Worm (Caenorhabditis elegans): ENCODE measurements around the gene C17H12.8.
A peak's percentile ranks its signal among the peaks of the same experiment; 100 is the strongest.

Gene C17H12.8

DNA sequence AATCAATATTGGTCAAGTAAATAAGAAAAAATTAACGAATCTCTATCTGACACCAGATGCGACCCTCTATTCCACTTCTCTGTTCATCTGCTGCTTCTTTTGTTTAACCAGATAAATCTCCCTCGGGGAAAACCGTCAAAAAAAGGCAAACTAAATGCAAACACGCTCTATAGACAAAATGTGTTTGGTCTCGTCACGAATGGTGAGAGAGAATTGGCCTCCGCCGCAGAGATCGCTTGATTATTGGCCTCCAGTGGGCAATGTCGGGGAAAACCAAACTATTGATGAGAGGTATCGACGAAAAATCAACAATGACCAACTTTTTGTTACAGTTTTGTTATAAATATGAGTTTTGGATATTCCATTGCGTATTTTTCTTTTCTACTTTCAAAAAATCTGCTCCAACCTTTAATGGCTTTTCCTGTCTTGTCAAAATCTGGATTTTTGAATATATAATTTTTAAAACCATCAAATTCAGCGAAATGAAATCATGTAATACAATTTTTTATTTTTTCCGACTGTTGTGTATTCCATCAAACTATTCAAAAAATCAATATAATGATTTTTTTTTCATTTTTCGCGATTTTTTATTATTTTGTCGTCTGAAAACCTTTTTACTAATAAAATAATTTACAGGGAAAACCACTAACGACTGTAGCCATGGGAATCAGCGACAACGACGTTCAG, 27.9 kb upstream of the C17H12.8 start, which contains the start of the genes C17H12.2 and vha-8 (continued):
- peak; percentile 73; the same call in 1 of the 2 replicates for TF ChIP-seq nfyb-1 (GFP tag; IDR thresholded peaks at IDR 0.05)
- TF ChIP-seq B0019.2 (GFP tag; conservative IDR thresholded peaks at IDR 0.05), result no peak
- peak; percentile 78 for TF ChIP-seq Y67H2A.10 (GFP tag; conservative IDR thresholded peaks at IDR 0.05)
- peak; percentile 45 for TF ChIP-seq snpc-4 (GFP tag; optimal IDR thresholded peaks at IDR 0.05)
- peak; percentile 29 to 68 (median 56) for TF ChIP-seq snpc-4 (tag; optimal IDR thresholded peaks at IDR 0.05)
- no peak for TF ChIP-seq F37B4.10 (GFP tag; IDR thresholded peaks at IDR 0.05)
- TF ChIP-seq ztf-22 (GFP tag; optimal IDR thresholded peaks at IDR 0.05), result no peak
- TF ChIP-seq sptf-2 (GFP tag; optimal IDR thresholded peaks at IDR 0.05), result no peak
- TF ChIP-seq F57C9.4 (tag; optimal IDR thresholded peaks at IDR 0.05), result no peak
- TF ChIP-seq hmg-20 (GFP tag; IDR thresholded peaks at IDR 0.05), result no peak
- peak; percentile 76; the same call in 1 of the 2 replicates for TF ChIP-seq K11D2.4 (GFP tag; IDR thresholded peaks at IDR 0.05)
- TF ChIP-seq lin-54 (GFP tag; optimal IDR thresholded peaks at IDR 0.05), result peak; percentile 73
- TF ChIP-seq nfya-2 (GFP tag; IDR thresholded peaks at IDR 0.05), result no peak
- TF ChIP-seq hlh-26 (GFP tag; conservative IDR thresholded peaks at IDR 0.05), result no peak
- peak; percentile 32 for TF ChIP-seq repo-1 (tag; optimal IDR thresholded peaks at IDR 0.05)
- TF ChIP-seq nhr-27 (tag; optimal IDR thresholded peaks at IDR 0.05), result no peak
- TF ChIP-seq attf-6 (GFP tag; IDR thresholded peaks at IDR 0.05), result no peak
- TF ChIP-seq F57A8.1 (GFP tag; optimal IDR thresholded peaks at IDR 0.05), result no peak
- TF ChIP-seq dpl-1 (GFP tag; optimal IDR thresholded peaks at IDR 0.05), result peak; percentile 4
- TF ChIP-seq ZK185.1 (tag; optimal IDR thresholded peaks at IDR 0.05; ENCODE audit: poor library complexity, severe bottlenecking), result peak; percentile 65
- no peak for TF ChIP-seq madf-8 (GFP tag; conservative IDR thresholded peaks at IDR 0.05)
- TF ChIP-seq hsf-1 (GFP tag; IDR thresholded peaks at IDR 0.05), result no peak
- TF ChIP-seq F55B11.4 (tag; optimal IDR thresholded peaks at IDR 0.05; ENCODE audit: borderline replicate concordance, insufficient read depth), result no peak
- no peak for TF ChIP-seq mel-28 (tag; optimal IDR thresholded peaks at IDR 0.05; ENCODE audit: borderline replicate concordance)
- peak; percentile 85 for TF ChIP-seq F23B12.7 (tag; optimal IDR thresholded peaks at IDR 0.05; ENCODE audit: insufficient read depth)
- TF ChIP-seq lin-35 (GFP tag; optimal IDR thresholded peaks at IDR 0.05), result peak in 1 of 3 experiments; percentile 84
- 0 out of 2 replicates have a peak, but pooled peaks have one; percentile 21 for TF ChIP-seq ceh-100 (GFP tag; IDR thresholded peaks at IDR 0.05)
- TF ChIP-seq ccch-3 (GFP tag; optimal IDR thresholded peaks at IDR 0.05), result no peak
- peak; percentile 73 for TF ChIP-seq somi-1 (GFP tag; optimal IDR thresholded peaks at IDR 0.05)
- no peak for TF ChIP-seq lsl-1 (GFP tag; optimal IDR thresholded peaks at IDR 0.05)
- TF ChIP-seq sdz-38 (tag; optimal IDR thresholded peaks at IDR 0.05), result no peak
- TF ChIP-seq him-1 (tag; optimal IDR thresholded peaks at IDR 0.05), result no peak
- peak; percentile 84 for TF ChIP-seq pbrm-1 (GFP tag; IDR thresholded peaks at IDR 0.05)
- no peak for TF ChIP-seq F39B2.1 (GFP tag; IDR thresholded peaks at IDR 0.05)
- no peak for TF ChIP-seq sea-2 (GFP tag; IDR thresholded peaks at IDR 0.05)
- TF ChIP-seq F52B5.7 (tag; optimal IDR thresholded peaks at IDR 0.05), result no peak
- TF ChIP-seq ztf-6 (GFP tag; IDR thresholded peaks at IDR 0.05), result peak; percentile 66; the same call in 1 of the 2 replicates
- no peak for TF ChIP-seq D2030.7 (GFP tag; IDR thresholded peaks at IDR 0.05)
- TF ChIP-seq ceh-58 (GFP tag; IDR thresholded peaks at IDR 0.05), result no peak
- no peak for TF ChIP-seq mes-4 (tag; optimal IDR thresholded peaks at IDR 0.05)
- no peak for TF ChIP-seq Y79H2A.3 (GFP tag; conservative IDR thresholded peaks at IDR 0.05)
- TF ChIP-seq ets-4 (GFP tag; optimal IDR thresholded peaks at IDR 0.05), result peak; percentile 9
- TF ChIP-seq Y53G8AR.9 (GFP tag; conservative IDR thresholded peaks at IDR 0.05), result peak; percentile 80; the same call in 1 of the 2 replicates
- TF ChIP-seq nfya-1 (tag; optimal IDR thresholded peaks at IDR 0.05; ENCODE audit: borderline replicate concordance, insufficient read depth), result no peak
- TF ChIP-seq tbx-9 (tag; optimal IDR thresholded peaks at IDR 0.05; ENCODE audit: borderline replicate concordance), result no peak
- TF ChIP-seq T26A5.8 (tag; optimal IDR thresholded peaks at IDR 0.05), result no peak
- TF ChIP-seq atf-7 (tag; optimal IDR thresholded peaks at IDR 0.05), result peak; percentile 26

Data from whole organism, young adult.